Fruit fly (Drosophila melanogaster) whole organism: ENCODE data around the gene Lrr47.

Source experiments
- Dll ChIP-seq: fragments of >200 bp; optimal IDR thresholded peaks from 2 replicates; lab custom pipeline; 2017
- pan ChIP-seq: fragments of >200 bp; optimal IDR thresholded peaks from 2 replicates; lab custom pipeline; 2017

DNA sequence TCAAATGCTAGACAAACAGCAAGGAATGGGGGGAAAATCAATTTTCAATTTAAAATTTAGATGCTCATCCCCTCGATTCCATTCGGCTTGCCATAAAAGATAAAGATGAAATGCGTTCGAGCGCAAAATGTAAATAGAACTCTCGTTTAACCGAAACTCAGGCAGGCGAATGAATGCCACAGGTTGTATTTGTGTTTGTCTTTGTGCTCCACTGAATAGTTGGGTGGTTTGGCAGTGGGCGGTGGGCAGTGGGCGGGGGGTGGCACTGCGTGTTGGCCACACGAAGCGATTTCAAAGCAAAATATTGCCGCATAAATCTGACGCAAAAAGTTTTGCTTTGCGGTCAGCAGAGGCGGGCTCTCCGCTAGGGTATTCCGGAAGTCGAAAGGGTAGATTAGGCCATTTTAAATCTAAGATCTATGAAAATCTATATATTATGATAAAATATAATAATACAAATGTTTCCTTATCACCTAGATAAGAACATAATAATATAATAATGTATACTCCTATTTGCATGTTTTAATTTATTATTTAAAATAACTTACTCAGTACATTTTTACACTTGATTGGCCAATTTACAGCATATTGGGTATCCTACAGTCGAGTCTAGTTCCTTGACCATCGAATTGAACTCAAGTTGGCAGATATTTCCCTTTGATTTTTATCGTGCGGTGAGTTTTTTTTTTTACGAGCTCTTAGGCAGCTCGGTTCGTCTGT, 5.2 kb downstream of the Lrr47 start:
- TF ChIP-seq pan, result no peak
- TF ChIP-seq Dll (lab: Kevin White, UChicago), result no peak
